Worm (Caenorhabditis elegans): ENCODE results near the gene K01A6.4.

DNA sequence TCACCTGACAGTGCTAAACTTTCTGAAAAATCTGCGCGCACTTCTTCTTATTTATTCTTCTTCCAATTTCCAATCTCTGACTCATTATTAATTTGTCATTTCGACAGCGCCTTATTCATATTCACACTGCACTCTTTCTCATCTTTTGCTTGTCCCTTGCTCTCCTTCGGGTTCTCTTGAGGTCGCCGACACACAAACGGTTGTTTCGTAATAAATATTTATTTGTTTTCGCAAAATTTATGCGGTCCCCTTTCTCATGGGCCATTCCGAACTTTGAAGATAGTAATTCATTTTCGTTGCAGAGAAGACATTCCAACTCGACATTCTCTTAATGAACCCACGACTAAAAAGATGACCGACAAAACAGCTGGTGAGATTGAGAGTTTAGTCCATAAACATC is 25.4 kb downstream of the K01A6.4 start, which contains the start of gene magi-1:
- no peak for TF ChIP-seq him-1 (tag; optimal IDR thresholded peaks at IDR 0.05)
- no peak for TF ChIP-seq dao-5 (tag; optimal IDR thresholded peaks at IDR 0.05)
